Fruit fly (Drosophila melanogaster): ENCODE data around the gene RFeSP.

RFeSP gene

DNA sequence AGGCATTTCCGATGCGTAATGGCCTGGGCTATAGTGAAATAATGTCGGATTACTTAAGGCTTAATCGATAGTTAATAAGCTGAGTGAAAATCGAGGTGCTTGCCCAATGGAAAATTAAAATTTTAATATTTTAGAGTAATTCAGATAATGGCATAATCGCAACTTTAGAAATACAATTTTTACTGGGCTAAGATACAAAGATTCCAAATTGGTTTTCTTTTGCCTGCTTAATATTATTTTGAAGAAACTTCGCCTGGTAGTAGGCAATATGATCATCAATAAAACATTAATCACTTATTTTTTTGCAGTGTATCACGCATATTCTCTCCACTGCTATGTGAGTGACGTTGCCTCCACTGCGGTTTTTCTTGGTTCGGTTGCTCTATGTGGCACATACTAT is 5.2 kb upstream of the RFeSP start (continued):
- no peak for TF ChIP-seq CG12942 (GFP tag; optimal IDR thresholded peaks at IDR 0.05)
- no peak for TF ChIP-seq CrebB (tag; optimal IDR thresholded peaks at IDR 0.05)
- no peak for TF ChIP-seq stc (GFP tag; IDR thresholded peaks at IDR 0.05)
- no peak for TF ChIP-seq CG14965 (GFP tag; optimal IDR thresholded peaks at IDR 0.05; ENCODE audit: borderline replicate concordance)
- no peak for TF ChIP-seq CG8478 (optimal IDR thresholded peaks at IDR 0.05)
- TF ChIP-seq CG9437 (GFP tag; optimal IDR thresholded peaks at IDR 0.05) = peak; percentile 40
- peak; percentile 15 for TF ChIP-seq lilli (GFP tag; optimal IDR thresholded peaks at IDR 0.05)
- no peak for TF ChIP-seq HLH54F (GFP tag; optimal IDR thresholded peaks at IDR 0.05)
- TF ChIP-seq CHES-1-like (GFP tag; optimal IDR thresholded peaks at IDR 0.05) = no peak
- TF ChIP-seq exex (tag; optimal IDR thresholded peaks at IDR 0.05) = no peak
- TF ChIP-seq CG13775 (GFP tag; optimal IDR thresholded peaks at IDR 0.05) = peak; percentile 13
- no peak for TF ChIP-seq Sin3A (optimal IDR thresholded peaks at IDR 0.05)
- TF ChIP-seq lola (GFP tag; optimal IDR thresholded peaks at IDR 0.05) = no peak
- no peak for TF ChIP-seq gcm2 (GFP tag; optimal IDR thresholded peaks at IDR 0.05)
- TF ChIP-seq Sry-δ (GFP tag; optimal IDR thresholded peaks at IDR 0.05) = no peak
- no peak for TF ChIP-seq tup (GFP tag; optimal IDR thresholded peaks at IDR 0.05)
- no peak for TF ChIP-seq toy (GFP tag; IDR thresholded peaks at IDR 0.05)
- no peak for TF ChIP-seq Dbx (GFP tag; IDR thresholded peaks at IDR 0.05)
- TF ChIP-seq CG3847 (GFP tag; IDR thresholded peaks at IDR 0.05) = no peak
- TF ChIP-seq CG10147 (GFP tag; optimal IDR thresholded peaks at IDR 0.05) = peak; percentile 16
- TF ChIP-seq sna (GFP tag; IDR thresholded peaks at IDR 0.05; ENCODE audit: partially characterized antibody) = no peak
- peak; percentile 7 for TF ChIP-seq ewg (GFP tag; optimal IDR thresholded peaks at IDR 0.05)
- no peak for TF ChIP-seq salm (tag; optimal IDR thresholded peaks at IDR 0.05)
- no peak for TF ChIP-seq CG18476 (GFP tag; optimal IDR thresholded peaks at IDR 0.05)
- no peak for TF ChIP-seq fd102C (GFP tag; optimal IDR thresholded peaks at IDR 0.05)
- TF ChIP-seq Sox100B (GFP tag; optimal IDR thresholded peaks at IDR 0.05) = peak; percentile 36
- no peak for TF ChIP-seq Antp (GFP tag; optimal IDR thresholded peaks at IDR 0.05)
- no peak for TF ChIP-seq D19A (tag; optimal IDR thresholded peaks at IDR 0.05)
- no peak for TF ChIP-seq Fer2 (tag; optimal IDR thresholded peaks at IDR 0.05)
- TF ChIP-seq lab (GFP tag; optimal IDR thresholded peaks at IDR 0.05) = peak; percentile 68
- peak; percentile 80 for TF ChIP-seq CG2678 (tag; optimal IDR thresholded peaks at IDR 0.05)
- TF ChIP-seq oc (tag; optimal IDR thresholded peaks at IDR 0.05) = no peak
- peak; percentile 56 for TF ChIP-seq CoRest (tag; optimal IDR thresholded peaks at IDR 0.05)
- peak; percentile 6 for TF ChIP-seq CG2116 (GFP tag; optimal IDR thresholded peaks at IDR 0.05)
- peak; percentile 41 for TF ChIP-seq CG30403 (GFP tag; optimal IDR thresholded peaks at IDR 0.05)
- TF ChIP-seq CG12071 (GFP tag; optimal IDR thresholded peaks at IDR 0.05) = no peak
- TF ChIP-seq Nf-YC (tag; optimal IDR thresholded peaks at IDR 0.05) = peak; percentile 20
- TF ChIP-seq lbe (GFP tag; optimal IDR thresholded peaks at IDR 0.05) = no peak
- TF ChIP-seq CG13296 (GFP tag; optimal IDR thresholded peaks at IDR 0.05) = peak; percentile 37
- no peak for TF ChIP-seq H2.0 (GFP tag; IDR thresholded peaks at IDR 0.05)
- no peak for TF ChIP-seq CG6175 (GFP tag; IDR thresholded peaks at IDR 0.05)
- TF ChIP-seq CG2889 (GFP tag; IDR thresholded peaks at IDR 0.05) = no peak
- TF ChIP-seq inv (GFP tag; IDR thresholded peaks at IDR 0.05; ENCODE audit: partially characterized antibody) = no peak
- no peak for TF ChIP-seq Bgb (GFP tag; IDR thresholded peaks at IDR 0.05; ENCODE audit: partially characterized antibody)
- peak; percentile 41 for TF ChIP-seq CG17385 (GFP tag; optimal IDR thresholded peaks at IDR 0.05)
- no peak for TF ChIP-seq grn (GFP tag; optimal IDR thresholded peaks at IDR 0.05)
- no peak for TF ChIP-seq aop (GFP tag; IDR thresholded peaks at IDR 0.05)
- TF ChIP-seq gfzf (GFP tag; optimal IDR thresholded peaks at IDR 0.05) = no peak
- TF ChIP-seq az2 (GFP tag; optimal IDR thresholded peaks at IDR 0.05) = peak; percentile 4
- TF ChIP-seq Hand (GFP tag; optimal IDR thresholded peaks at IDR 0.05) = peak; percentile 57
- TF ChIP-seq CG6813 (GFP tag; optimal IDR thresholded peaks at IDR 0.05) = no peak

Measured in whole organism, embryonic.